Fruit fly (Drosophila melanogaster) whole organism, embryonic: ENCODE measurements around the gene CG31650.

Experiments used
- Antp ChIP-seq: fragments of 200-800 bp; sonication (Bioruptor generic); optimal IDR thresholded peaks from 3 replicates; lab custom pipeline; 2016; ENCODE audit warnings: missing biosample characterization, missing genetic modification characterization
- CG10209 ChIP-seq: fragments of 200-800 bp; sonication (Bioruptor generic); optimal IDR thresholded peaks from 3 replicates; lab custom pipeline; 2017; ENCODE audit warnings: missing biosample characterization, mild to moderate bottlenecking, missing genetic modification characterization, missing genetic modification reagents
- CG11247 ChIP-seq: fragments of 200-800 bp; sonication (Bioruptor generic); IDR thresholded peaks from 2 replicates; pipeline ENCODE4 v1.3.6; 2022; ENCODE audit warnings: missing biosample characterization, missing genetic modification characterization
- CG11398 ChIP-seq: fragments of 200-800 bp; sonication (Bioruptor generic); optimal IDR thresholded peaks from 2 replicates; lab custom pipeline; 2016; ENCODE audit warnings: missing biosample characterization, missing genetic modification characterization
- CG11504 ChIP-seq: fragments of 200-800 bp; sonication (Bioruptor generic); optimal IDR thresholded peaks from 3 replicates; lab custom pipeline; 2019; ENCODE audit warnings: missing biosample characterization, mild to moderate bottlenecking, missing genetic modification characterization, moderate library complexity
- CG11695 ChIP-seq: fragments of 200-800 bp; sonication (Bioruptor generic); IDR thresholded peaks from 3 replicates; pipeline ENCODE4 v1.3.6; 2022; ENCODE audit warnings: missing biosample characterization, missing genetic modification characterization
- CG12299 ChIP-seq: fragments of 200-800 bp; sonication (Bioruptor generic); optimal IDR thresholded peaks from 2 replicates; lab custom pipeline; 2018; ENCODE audit warnings: missing biosample characterization, mild to moderate bottlenecking, missing genetic modification characterization
- CG13424 ChIP-seq: fragments of 200-800 bp; sonication (Bioruptor generic); optimal IDR thresholded peaks from 2 replicates; lab custom pipeline; 2019; ENCODE audit warnings: missing biosample characterization, mild to moderate bottlenecking, missing genetic modification characterization, moderate library complexity
- CG13624 ChIP-seq: fragments of 200-800 bp; sonication (Bioruptor generic); optimal IDR thresholded peaks from 2 replicates; lab custom pipeline; 2016; ENCODE audit warnings: missing biosample characterization, missing genetic modification characterization
- CG14710 ChIP-seq: fragments of 200-800 bp; sonication (Bioruptor generic); optimal IDR thresholded peaks from 3 replicates; lab custom pipeline; 2019; ENCODE audit warnings: missing biosample characterization, mild to moderate bottlenecking, missing genetic modification characterization, moderate library complexity
- CG15696 ChIP-seq: fragments of 200-800 bp; sonication (Bioruptor generic); optimal IDR thresholded peaks from 2 replicates; lab custom pipeline; 2019; ENCODE audit warnings: missing biosample characterization, mild to moderate bottlenecking, missing genetic modification characterization, moderate library complexity
- CG16815 ChIP-seq: fragments of 200-800 bp; sonication (Bioruptor generic); optimal IDR thresholded peaks from 3 replicates; lab custom pipeline; 2017; ENCODE audit warnings: missing biosample characterization, mild to moderate bottlenecking, missing genetic modification characterization
- CG18619 ChIP-seq: fragments of 200-800 bp; sonication (Bioruptor generic); optimal IDR thresholded peaks from 3 replicates; lab custom pipeline; 2017; ENCODE audit warnings: missing biosample characterization, mild to moderate bottlenecking, missing genetic modification characterization
- CG31224 ChIP-seq: fragments of 200-800 bp; sonication (Bioruptor generic); IDR thresholded peaks from 2 replicates; pipeline ENCODE4 v1.3.6; 2022; ENCODE audit warnings: missing biosample characterization, missing genetic modification characterization
- CG31388 ChIP-seq: fragments of 200-800 bp; sonication (Bioruptor generic); optimal IDR thresholded peaks from 2 replicates; lab custom pipeline; 2016; ENCODE audit warnings: missing biosample characterization, missing genetic modification characterization
- CG34224 ChIP-seq: fragments of 200-800 bp; sonication (Bioruptor generic); IDR thresholded peaks from 3 replicates; pipeline ENCODE4 v1.3.6; 2022; ENCODE audit warnings: missing biosample characterization, missing genetic modification characterization; ENCODE audit not compliant: partially characterized antibody
- CG43689 ChIP-seq: fragments of 200-800 bp; sonication (Bioruptor generic); IDR thresholded peaks from 2 replicates; pipeline ENCODE4 v1.3.6; 2022; ENCODE audit warnings: missing biosample characterization, missing genetic modification characterization
- CG7963 ChIP-seq: fragments of 200-800 bp; sonication (Bioruptor generic); IDR thresholded peaks from 3 replicates; pipeline ENCODE4 v1.3.6; 2022; ENCODE audit warnings: missing biosample characterization, missing genetic modification characterization; ENCODE audit not compliant: partially characterized antibody
- CG8478 ChIP-seq: fragments of >200 bp; optimal IDR thresholded peaks from 2 replicates; lab custom pipeline; 2018
- Dref ChIP-seq: fragments of 200-800 bp; sonication (Bioruptor generic); IDR thresholded peaks from 2 replicates; pipeline ENCODE4 v1.3.6; 2022; ENCODE audit warnings: missing biosample characterization, missing genetic modification characterization
- Fer2 ChIP-seq: fragments of 200-800 bp; sonication (Bioruptor generic); optimal IDR thresholded peaks from 2 replicates; lab custom pipeline; 2018; ENCODE audit warnings: missing biosample characterization, mild to moderate bottlenecking, missing genetic modification characterization, moderate library complexity
- HHEX ChIP-seq: fragments of 200-800 bp; sonication (Bioruptor generic); optimal IDR thresholded peaks from 3 replicates; lab custom pipeline; 2017; ENCODE audit warnings: missing biosample characterization, mild to moderate bottlenecking, missing genetic modification characterization, missing genetic modification reagents
- Hmr ChIP-seq: fragments of 200-800 bp; sonication (Bioruptor generic); optimal IDR thresholded peaks from 3 replicates; lab custom pipeline; 2017; ENCODE audit warnings: mild to moderate bottlenecking, missing biosample characterization, missing genetic modification reagents, missing genetic modification characterization
- Hr3 ChIP-seq: fragments of 200-800 bp; sonication (Bioruptor generic); optimal IDR thresholded peaks from 3 replicates; lab custom pipeline; 2016; ENCODE audit warnings: missing biosample characterization, missing genetic modification characterization
- MESR4 ChIP-seq: fragments of 200-800 bp; sonication (Bioruptor generic); optimal IDR thresholded peaks from 2 replicates; lab custom pipeline; 2018; ENCODE audit warnings: missing biosample characterization, mild to moderate bottlenecking, missing genetic modification characterization, moderate library complexity
- Max ChIP-seq: fragments of 200-800 bp; sonication (Bioruptor generic); optimal IDR thresholded peaks from 2 replicates; lab custom pipeline; 2016; ENCODE audit warnings: missing biosample characterization, mild to moderate bottlenecking, missing genetic modification characterization
- NFAT ChIP-seq: fragments of 200-800 bp; sonication (Bioruptor generic); IDR thresholded peaks from 2 replicates; pipeline ENCODE4 v1.3.6; 2022; ENCODE audit warnings: missing biosample characterization, missing genetic modification characterization
- Nf-YB ChIP-seq: fragments of 200-800 bp; sonication (Bioruptor generic); optimal IDR thresholded peaks from 3 replicates; lab custom pipeline; 2019; ENCODE audit warnings: missing biosample characterization, mild to moderate bottlenecking, missing genetic modification characterization, moderate library complexity
- Oli ChIP-seq: fragments of 200-800 bp; sonication (Bioruptor generic); optimal IDR thresholded peaks from 2 replicates; lab custom pipeline; 2018; ENCODE audit warnings: missing biosample characterization, mild to moderate bottlenecking, missing genetic modification characterization, moderate library complexity
- al ChIP-seq: fragments of 200-800 bp; sonication (Bioruptor generic); IDR thresholded peaks from 2 replicates; pipeline ENCODE4 v1.3.6; 2022; ENCODE audit warnings: missing biosample characterization, missing genetic modification characterization
- amos ChIP-seq: fragments of 200-800 bp; sonication (Bioruptor generic); IDR thresholded peaks from 2 replicates; pipeline ENCODE4 v1.3.6; 2022; ENCODE audit warnings: missing biosample characterization, missing genetic modification characterization; ENCODE audit not compliant: partially characterized antibody
- ash1 ChIP-seq: fragments of 200-800 bp; sonication (Bioruptor generic); optimal IDR thresholded peaks from 2 replicates; lab custom pipeline; 2018; ENCODE audit warnings: missing biosample characterization, mild to moderate bottlenecking, missing genetic modification characterization
- cad ChIP-seq: fragments of >200 bp; optimal IDR thresholded peaks from 2 replicates; lab custom pipeline; 2017; ENCODE audit warnings: missing biosample characterization, missing genetic modification characterization
- cas ChIP-seq: fragments of 200-800 bp; sonication (Bioruptor generic); IDR thresholded peaks from 2 replicates; pipeline ENCODE4 v1.3.6; 2022; ENCODE audit warnings: missing biosample characterization, missing genetic modification characterization
- crc ChIP-seq: fragments of 200-800 bp; sonication (Bioruptor generic); optimal IDR thresholded peaks from 2 replicates; lab custom pipeline; 2016; ENCODE audit warnings: missing biosample characterization, missing genetic modification characterization
- dati ChIP-seq: fragments of 200-800 bp; sonication (Bioruptor generic); IDR thresholded peaks from 2 replicates; pipeline ENCODE4 v1.3.6; 2022; ENCODE audit warnings: missing biosample characterization, missing genetic modification characterization
- dmrt99B ChIP-seq: fragments of 200-800 bp; sonication (Bioruptor generic); optimal IDR thresholded peaks from 2 replicates; lab custom pipeline; 2018; ENCODE audit warnings: missing biosample characterization, mild to moderate bottlenecking, missing genetic modification characterization, moderate library complexity
- dysf ChIP-seq: fragments of 200-800 bp; sonication (Bioruptor generic); IDR thresholded peaks from 3 replicates; pipeline ENCODE4 v1.3.6; 2022; ENCODE audit warnings: missing biosample characterization, missing genetic modification characterization
- ewg ChIP-seq: fragments of 200-800 bp; sonication (Bioruptor generic); optimal IDR thresholded peaks from 3 replicates; lab custom pipeline; 2017; ENCODE audit warnings: mild to moderate bottlenecking, missing biosample characterization, missing genetic modification reagents, missing genetic modification characterization
- ham ChIP-seq: fragments of 200-800 bp; sonication (Bioruptor generic); IDR thresholded peaks from 2 replicates; pipeline ENCODE4 v1.3.6; 2022; ENCODE audit warnings: missing biosample characterization, missing genetic modification characterization
- lmd ChIP-seq: fragments of 200-800 bp; sonication (Bioruptor generic); IDR thresholded peaks from 2 replicates; pipeline ENCODE4 v1.3.6; 2022; ENCODE audit warnings: missing biosample characterization, missing genetic modification characterization
- pan ChIP-seq, 4 experiments: fragments of >200 bp in 3 of 4; fragments of 200-800 bp in 1 of 4; sonication (Bioruptor generic) in 1 of 4; optimal IDR thresholded peaks in 3 of 4; IDR thresholded peaks in 1 of 4; 2 replicates each; pipeline versions ENCODE4 v1.3.6 to Lab custom; 2017 to 2022; ENCODE audit warnings: missing biosample characterization in 2 of 4, missing genetic modification characterization in 2 of 4, mixed read lengths in 1 of 4
- sc ChIP-seq, 3 experiments: fragments of >200 bp in 2 of 3; fragments of 200-800 bp in 1 of 3; sonication (Bioruptor generic) in 1 of 3; optimal IDR thresholded peaks; 2 replicates in 2 of 3; 3 replicates in 1 of 3; lab custom pipeline; 2017; ENCODE audit warnings: mild to moderate bottlenecking in 1 of 3, missing biosample characterization in 1 of 3, missing genetic modification characterization in 1 of 3, missing genetic modification reagents in 1 of 3
- tll ChIP-seq, 2 experiments: fragments of 200-800 bp in 1 of 2; fragments of >200 bp in 1 of 2; sonication (Bioruptor generic) in 1 of 2; optimal IDR thresholded peaks; 2 replicates each; lab custom pipeline; 2017 to 2019; ENCODE audit warnings: missing biosample characterization in 2 of 2, missing genetic modification characterization in 2 of 2, mild to moderate bottlenecking in 1 of 2, moderate library complexity in 1 of 2
- toy ChIP-seq: fragments of 200-800 bp; sonication (Bioruptor generic); IDR thresholded peaks from 2 replicates; pipeline ENCODE4 v1.3.6; 2022; ENCODE audit warnings: missing biosample characterization, missing genetic modification characterization
- twi ChIP-seq: fragments of 200-800 bp; optimal IDR thresholded peaks from 2 replicates; lab custom pipeline; 2019; ENCODE audit warnings: missing biosample characterization, mild to moderate bottlenecking, missing genetic modification characterization, moderate library complexity
- zen ChIP-seq: fragments of 200-800 bp; sonication (Bioruptor generic); optimal IDR thresholded peaks from 3 replicates; lab custom pipeline; 2018; ENCODE audit warnings: missing biosample characterization, mild to moderate bottlenecking, missing genetic modification characterization, moderate library complexity

The CG31650 gene

DNA sequence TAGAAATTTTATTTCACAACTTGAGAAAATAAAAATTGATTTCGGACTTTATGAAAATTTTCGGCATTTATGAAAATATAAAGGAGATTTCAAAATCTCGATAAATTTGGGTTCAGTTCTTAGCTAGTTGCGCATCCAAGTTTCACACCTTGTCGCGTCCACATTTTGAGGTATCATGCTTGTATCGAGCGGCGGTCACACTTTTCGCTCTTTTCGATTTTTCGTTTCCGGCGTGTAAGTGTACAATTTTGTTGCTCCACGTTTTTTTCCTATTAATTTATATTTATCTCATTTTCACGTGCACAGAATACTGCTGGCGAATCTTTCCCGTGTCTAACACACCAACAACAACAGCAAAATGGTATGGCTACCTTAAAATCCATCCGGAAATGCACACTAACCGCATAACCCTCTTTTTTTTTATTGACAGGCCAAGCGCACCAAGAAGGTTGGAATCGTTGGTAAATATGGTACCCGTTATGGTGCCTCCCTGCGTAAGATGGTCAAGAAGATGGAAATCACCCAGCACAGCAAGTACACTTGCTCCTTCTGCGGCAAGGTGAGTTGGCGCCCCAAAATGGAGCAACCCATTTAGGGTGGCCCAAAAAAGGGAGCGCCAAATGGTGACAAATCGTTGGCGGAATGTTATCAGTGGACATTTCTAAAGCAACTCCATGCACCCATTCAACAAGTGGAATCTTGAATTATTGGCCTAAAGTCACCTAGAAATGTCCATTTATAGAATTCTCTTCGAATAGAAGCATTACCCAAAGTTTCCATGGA is 26.5 kb upstream of the CG31650 start, which contains the start of gene RpL37A (continued):
- TF ChIP-seq CG16815 (GFP tag; lab: Kevin White, UChicago) (no peak), CG31388 (no peak), ham (GFP tag; lab: Robert Waterston, UW) (0 out of 2 replicates have a peak, but pooled peaks have one; percentile 21), dysf (GFP tag; lab: Robert Waterston, UW) (peak; percentile 55; the same call in 1 of the 3 replicates), toy (GFP tag; lab: Robert Waterston, UW) (0 out of 2 replicates have a peak, but pooled peaks have one; percentile 29), CG8478 (no peak), tll (GFP tag; optimal IDR thresholded peaks at IDR 0.05; lab: Kevin White, UChicago) (no peak), MESR4 (GFP tag; lab: Kevin White, UChicago) (peak; percentile 98), dmrt99B (tag; lab: Kevin White, UChicago) (peak; percentile 63), Max (peak; percentile 86), CG15696 (tag; lab: Kevin White, UChicago) (peak; percentile 28), amos (GFP tag; lab: Robert Waterston, UW) (peak; percentile 48), CG34224 (GFP tag; lab: Robert Waterston, UW) (0 out of 3 replicates have a peak, but pooled peaks have one; percentile 20), cas (GFP tag; lab: Robert Waterston, UW) (peak; percentile 57; the same call in 1 of the 2 replicates), Dref (GFP tag; lab: Robert Waterston, UW) (peak; percentile 76), crc (peak; percentile 77), Hmr (GFP tag; lab: Kevin White, UChicago) (peak; percentile 88), CG10209 (GFP tag; lab: Kevin White, UChicago) (peak; percentile 81), CG11504 (tag; lab: Kevin White, UChicago) (peak; percentile 78), Antp (GFP tag; lab: Kevin White, UChicago) (peak; percentile 60), ash1 (GFP tag; lab: Kevin White, UChicago) (peak; percentile 74), twi (peak; percentile 53), Hr3 (peak; percentile 13), dati (GFP tag; lab: Robert Waterston, UW) (0 out of 2 replicates have a peak, but pooled peaks have one; percentile 21), cad (no peak), CG18619 (GFP tag; lab: Kevin White, UChicago) (peak; percentile 81), al (GFP tag; lab: Robert Waterston, UW) (no peak), sc (optimal IDR thresholded peaks at IDR 0.05; lab: Kevin White, UChicago) (no peak), sc (GFP tag; optimal IDR thresholded peaks at IDR 0.05; lab: Kevin White, UChicago) (peak; percentile 50), lmd (no peak), HHEX (GFP tag; lab: Kevin White, UChicago) (peak; percentile 89), CG13424 (tag; lab: Kevin White, UChicago) (peak; percentile 28), zen (tag; lab: Kevin White, UChicago) (peak; percentile 68), CG12299 (tag; lab: Kevin White, UChicago) (peak; percentile 74), CG31224 (GFP tag; lab: Robert Waterston, UW) (peak; percentile 51), CG11695 (peak; percentile 68), CG11398 (GFP tag; lab: Kevin White, UChicago) (peak; percentile 78), CG43689 (GFP tag; lab: Robert Waterston, UW) (peak; percentile 49), NFAT (no peak; the same call in 1 of the 2 replicates), CG13624 (GFP tag; lab: Kevin White, UChicago) (peak; percentile 89), Fer2 (tag; lab: Kevin White, UChicago) (peak; percentile 41), CG11247 (GFP tag; lab: Robert Waterston, UW) (peak; percentile 74), pan (optimal IDR thresholded peaks at IDR 0.05; lab: Kevin White, UChicago) (no peak), pan (GFP tag; optimal IDR thresholded peaks at IDR 0.05 in 1 of 2, IDR thresholded peaks at IDR 0.05 in 1 of 2) (peak in 1 of 2 experiments; percentile 68), Oli (tag; lab: Kevin White, UChicago) (peak; percentile 49), CG14710 (tag; lab: Kevin White, UChicago) (peak; percentile 84), ewg (GFP tag; lab: Kevin White, UChicago) (peak; percentile 75), Nf-YB (GFP tag; lab: Kevin White, UChicago) (peak; percentile 68), CG7963 (GFP tag; lab: Robert Waterston, UW) (no peak)
